Worm (Caenorhabditis elegans) whole organism, L4 larva: Measurements from ENCODE around the gene nspe-5.
A peak's percentile ranks its signal among the peaks of the same experiment; 100 is the strongest.

Source experiments
- ZK546.5 ChIP-seq, 2 experiments: sonication (generic microtip); optimal IDR thresholded peaks; 2 replicates each; lab custom pipeline; 2017; ENCODE audit warnings: missing biosample characterization in 2 of 2, missing genetic modification characterization in 2 of 2
- ceh-20 ChIP-seq: fragments of 200-800 bp; sonication (Bioruptor generic); IDR thresholded peaks from 2 replicates; pipeline ENCODE4 v1.3.6; 2022; ENCODE audit warnings: missing genetic modification reagents, missing genetic modification characterization, missing compliant biosample characterization
- ceh-28 ChIP-seq: fragments of 150-350 bp; optimal IDR thresholded peaks from 2 replicates; lab custom pipeline; 2014; ENCODE audit warnings: missing biosample characterization, missing genetic modification reagents, missing genetic modification characterization
- ctbp-1 ChIP-seq: fragments of 200-800 bp; sonication (Bioruptor generic); IDR thresholded peaks from 2 replicates; pipeline ENCODE4 v1.3.6; 2022; ENCODE audit warnings: missing genetic modification reagents, missing genetic modification characterization, missing compliant biosample characterization
- daf-16 ChIP-seq, 3 experiments: sonication (generic microtip); optimal IDR thresholded peaks; 2 replicates each; lab custom pipeline; 2016 to 2017; ENCODE audit warnings: missing genetic modification characterization in 3 of 3, missing genetic modification reagents in 3 of 3, mild to moderate bottlenecking in 2 of 3, missing compliant biosample characterization in 2 of 3, missing biosample characterization in 1 of 3, moderate library complexity in 1 of 3
- lin-13 ChIP-seq: fragments of 150-350 bp; optimal IDR thresholded peaks from 2 replicates; lab custom pipeline; 2014; ENCODE audit warnings: missing biosample characterization, missing genetic modification reagents, missing genetic modification characterization
- pha-4 ChIP-seq, 2 experiments: fragments of 150-350 bp in 1 of 2; fragments of 200-800 bp in 1 of 2; sonication (Bioruptor generic) in 1 of 2; IDR thresholded peaks in 1 of 2; optimal IDR thresholded peaks in 1 of 2; 2 replicates each; pipeline versions ENCODE4 v1.3.6 to Lab custom; 2014 to 2022; ENCODE audit warnings: missing genetic modification characterization in 2 of 2, missing genetic modification reagents in 2 of 2, missing biosample characterization in 1 of 2, missing compliant biosample characterization in 1 of 2
- sdz-12 ChIP-seq: fragments of 200-800 bp; sonication (Bioruptor generic); optimal IDR thresholded peaks from 2 replicates; lab custom pipeline; 2018; ENCODE audit warnings: mild to moderate bottlenecking, missing genetic modification characterization, missing compliant biosample characterization
- tra-1 ChIP-seq: fragments of 200-800 bp; sonication (Bioruptor generic); IDR thresholded peaks from 2 replicates; pipeline ENCODE4 v1.3.6; 2022; ENCODE audit warnings: missing genetic modification reagents, missing genetic modification characterization, missing compliant biosample characterization
- unc-62 ChIP-seq, 3 experiments: fragments of 150-350 bp in 1 of 3; sonication (generic microtip); optimal IDR thresholded peaks in 2 of 3; peaks in 1 of 3; 1 replicate in 1 of 3; 2 replicates in 2 of 3; lab custom pipeline; 2014 to 2017; ENCODE audit warnings: missing biosample characterization in 3 of 3, missing genetic modification characterization in 3 of 3, missing genetic modification reagents in 3 of 3, missing genotype in 1 of 3
- zag-1 ChIP-seq: fragments of 150-350 bp; optimal IDR thresholded peaks from 2 replicates; lab custom pipeline; 2014; ENCODE audit warnings: missing biosample characterization, missing genetic modification characterization

ce11 chrII:12626120-12626624 is 2.5 kb upstream of the nspe-5 start:
- TF ChIP-seq ceh-20 (GFP tag; lab: Robert Waterston, UW): no peak
- TF ChIP-seq zag-1: no peak
- TF ChIP-seq ZK546.5 (tag; optimal IDR thresholded peaks at IDR 0.05; lab: Kevin White, UChicago): no peak
- no peak for TF ChIP-seq ceh-28 (tag; lab: Kevin White, UChicago)
- no peak for TF ChIP-seq pha-4 (GFP tag; IDR thresholded peaks at IDR 0.05; lab: Robert Waterston, UW)
- no peak for TF ChIP-seq pha-4 (tag; optimal IDR thresholded peaks at IDR 0.05; lab: Kevin White, UChicago)
- no peak for TF ChIP-seq sdz-12
- TF ChIP-seq ctbp-1 (GFP tag; lab: Robert Waterston, UW): no peak
- TF ChIP-seq daf-16 (GFP tag; optimal IDR thresholded peaks at IDR 0.05; lab: Kevin White, UChicago): no peak
- TF ChIP-seq daf-16 (tag; optimal IDR thresholded peaks at IDR 0.05; lab: Kevin White, UChicago): no peak
- TF ChIP-seq tra-1 (GFP tag; lab: Robert Waterston, UW): no peak
- TF ChIP-seq lin-13: no peak
- peak in 1 of 2 experiments; percentile 96 for TF ChIP-seq unc-62 (GFP tag; optimal IDR thresholded peaks at IDR 0.05 in 1 of 2; lab: Kevin White, UChicago)
- no peak for TF ChIP-seq unc-62 (tag; optimal IDR thresholded peaks at IDR 0.05; lab: Kevin White, UChicago)
